Fruit fly (Drosophila melanogaster) whole organism, embryonic: Measurements from ENCODE around the gene CG3604.
A peak's percentile ranks its signal among the peaks of the same experiment; 100 is the strongest.

ENCODE experiments used
- Adf1 ChIP-seq: fragments of 200-800 bp; sonication (Bioruptor generic); IDR thresholded peaks from 2 replicates; pipeline ENCODE4 v1.3.6; 2022; ENCODE audit warnings: missing biosample characterization, missing genetic modification characterization
- CG11093 ChIP-seq: fragments of 200-800 bp; sonication (Bioruptor generic); IDR thresholded peaks from 3 replicates; pipeline ENCODE4 v1.3.6; 2022; ENCODE audit warnings: missing biosample characterization, missing genetic modification characterization
- CG11695 ChIP-seq: fragments of 200-800 bp; sonication (Bioruptor generic); IDR thresholded peaks from 3 replicates; pipeline ENCODE4 v1.3.6; 2022; ENCODE audit warnings: missing biosample characterization, missing genetic modification characterization
- CG12769 ChIP-seq: fragments of 200-800 bp; sonication (Bioruptor generic); optimal IDR thresholded peaks from 2 replicates; lab custom pipeline; 2019; ENCODE audit warnings: missing biosample characterization, mild to moderate bottlenecking, missing genetic modification characterization, moderate library complexity
- CG12942 ChIP-seq: fragments of 200-800 bp; sonication (Bioruptor generic); optimal IDR thresholded peaks from 3 replicates; lab custom pipeline; 2016; ENCODE audit warnings: missing biosample characterization, missing genetic modification characterization
- CG13287 ChIP-seq: fragments of 200-800 bp; sonication (Bioruptor generic); IDR thresholded peaks from 2 replicates; pipeline ENCODE4 v1.3.6; 2022; ENCODE audit warnings: missing biosample characterization, missing genetic modification characterization; ENCODE audit not compliant: partially characterized antibody
- CG15514 ChIP-seq: fragments of 200-800 bp; sonication (Bioruptor generic); optimal IDR thresholded peaks from 3 replicates; lab custom pipeline; 2017; ENCODE audit warnings: missing biosample characterization, missing genetic modification characterization, mild to moderate bottlenecking, moderate library complexity, missing genetic modification reagents
- CG17829 ChIP-seq: fragments of 200-800 bp; optimal IDR thresholded peaks from 2 replicates; lab custom pipeline; 2019; ENCODE audit warnings: missing biosample characterization, mild to moderate bottlenecking, missing genetic modification characterization, moderate library complexity
- CG2120 ChIP-seq: fragments of 200-800 bp; sonication (Bioruptor generic); optimal IDR thresholded peaks from 3 replicates; lab custom pipeline; 2016; ENCODE audit warnings: missing biosample characterization, missing genetic modification characterization
- CG2678 ChIP-seq: fragments of 200-800 bp; sonication (Bioruptor generic); optimal IDR thresholded peaks from 3 replicates; lab custom pipeline; 2019; ENCODE audit warnings: missing biosample characterization, mild to moderate bottlenecking, missing genetic modification characterization, moderate library complexity
- CG3281 ChIP-seq: fragments of 200-800 bp; sonication (Bioruptor generic); optimal IDR thresholded peaks from 3 replicates; lab custom pipeline; 2017; ENCODE audit warnings: missing biosample characterization, mild to moderate bottlenecking, missing genetic modification characterization
- CG34376 ChIP-seq: fragments of 200-800 bp; sonication (Bioruptor generic); optimal IDR thresholded peaks from 2 replicates; lab custom pipeline; 2018; ENCODE audit warnings: missing biosample characterization, mild to moderate bottlenecking, missing genetic modification characterization
- CG3726 ChIP-seq: fragments of 200-800 bp; sonication (Bioruptor generic); IDR thresholded peaks from 3 replicates; pipeline ENCODE4, ENCODE4 v1.3.6; 2022; ENCODE audit warnings: missing biosample characterization, missing genetic modification characterization
- CG8359 ChIP-seq: fragments of 200-800 bp; sonication (Bioruptor generic); optimal IDR thresholded peaks from 2 replicates; lab custom pipeline; 2017; ENCODE audit warnings: missing biosample characterization, mild to moderate bottlenecking, missing genetic modification characterization, borderline replicate concordance
- CG8765 ChIP-seq: fragments of 200-800 bp; sonication (Bioruptor generic); IDR thresholded peaks from 2 replicates; pipeline ENCODE4 v1.3.6; 2022; ENCODE audit warnings: missing biosample characterization, missing genetic modification characterization
- CG9932 ChIP-seq: fragments of 200-800 bp; sonication (Bioruptor generic); IDR thresholded peaks from 2 replicates; pipeline ENCODE4 v1.3.6; 2022; ENCODE audit warnings: missing biosample characterization, missing genetic modification characterization
- CrebB ChIP-seq: fragments of 200-800 bp; sonication (Bioruptor generic); optimal IDR thresholded peaks from 3 replicates; lab custom pipeline; 2018; ENCODE audit warnings: missing biosample characterization, mild to moderate bottlenecking, missing genetic modification characterization
- D19B ChIP-seq: fragments of 200-800 bp; sonication (Bioruptor generic); optimal IDR thresholded peaks from 2 replicates; lab custom pipeline; 2017; ENCODE audit warnings: missing biosample characterization, mild to moderate bottlenecking, missing genetic modification characterization
- Deaf1 ChIP-seq: fragments of 200-800 bp; optimal IDR thresholded peaks from 3 replicates; lab custom pipeline; 2019; ENCODE audit warnings: missing biosample characterization, mild to moderate bottlenecking, missing genetic modification characterization, moderate library complexity
- Drgx ChIP-seq: fragments of 200-800 bp; sonication (Bioruptor generic); IDR thresholded peaks from 2 replicates; pipeline ENCODE4 v1.3.6; 2022; ENCODE audit warnings: missing biosample characterization, missing genetic modification characterization
- Fer1 ChIP-seq: fragments of 200-800 bp; sonication (Bioruptor generic); optimal IDR thresholded peaks from 2 replicates; lab custom pipeline; 2017; ENCODE audit warnings: missing biosample characterization, mild to moderate bottlenecking, missing genetic modification characterization
- H2.0 ChIP-seq: fragments of 200-800 bp; sonication (Bioruptor generic); IDR thresholded peaks from 2 replicates; pipeline ENCODE4 v1.3.6; 2022; ENCODE audit warnings: missing biosample characterization, missing genetic modification characterization
- Hand ChIP-seq: fragments of 200-800 bp; sonication (Bioruptor generic); optimal IDR thresholded peaks from 2 replicates; lab custom pipeline; 2017; ENCODE audit warnings: mild to moderate bottlenecking, missing biosample characterization, missing genetic modification reagents, missing genetic modification characterization
- Hmr ChIP-seq: fragments of 200-800 bp; sonication (Bioruptor generic); optimal IDR thresholded peaks from 3 replicates; lab custom pipeline; 2017; ENCODE audit warnings: mild to moderate bottlenecking, missing biosample characterization, missing genetic modification reagents, missing genetic modification characterization
- Hr51 ChIP-seq, 2 experiments: fragments of 200-800 bp; sonication (Bioruptor generic); optimal IDR thresholded peaks; 2 replicates in 1 of 2; 3 replicates in 1 of 2; lab custom pipeline; 2016 to 2018; ENCODE audit warnings: missing biosample characterization in 2 of 2, missing genetic modification characterization in 2 of 2, mild to moderate bottlenecking in 1 of 2, moderate library complexity in 1 of 2
- Jarid2 ChIP-seq: fragments of 200-800 bp; sonication (Bioruptor generic); optimal IDR thresholded peaks from 3 replicates; lab custom pipeline; 2017; ENCODE audit warnings: mild to moderate bottlenecking, missing biosample characterization, missing genetic modification reagents, missing genetic modification characterization
- Meics ChIP-seq: fragments of 200-800 bp; sonication (Bioruptor generic); optimal IDR thresholded peaks from 2 replicates; lab custom pipeline; 2017; ENCODE audit warnings: missing biosample characterization, mild to moderate bottlenecking, missing genetic modification characterization
- PHDP ChIP-seq: fragments of 200-800 bp; sonication (Bioruptor generic); optimal IDR thresholded peaks from 3 replicates; lab custom pipeline; 2018; ENCODE audit warnings: missing biosample characterization, mild to moderate bottlenecking, missing genetic modification characterization, moderate library complexity
- Pdp1 ChIP-seq, 2 experiments: fragments of 200-800 bp; sonication (Bioruptor generic); optimal IDR thresholded peaks; 3 replicates each; lab custom pipeline; 2016; ENCODE audit warnings: missing biosample characterization in 2 of 2, missing genetic modification characterization in 2 of 2, mild to moderate bottlenecking in 1 of 2, moderate library complexity in 1 of 2
- Ptx1 ChIP-seq: fragments of 200-800 bp; sonication (Bioruptor generic); IDR thresholded peaks from 2 replicates; pipeline ENCODE4 v1.3.6; 2022; ENCODE audit warnings: missing biosample characterization, missing genetic modification characterization
- Rfx ChIP-seq: fragments of 200-800 bp; sonication (Bioruptor generic); IDR thresholded peaks from 2 replicates; pipeline ENCODE4 v1.3.6; 2022; ENCODE audit warnings: missing biosample characterization, missing genetic modification characterization
- abd-A ChIP-seq: fragments of 200-800 bp; sonication (Bioruptor generic); optimal IDR thresholded peaks from 3 replicates; lab custom pipeline; 2019; ENCODE audit warnings: missing biosample characterization, mild to moderate bottlenecking, missing genetic modification characterization, moderate library complexity
- chn ChIP-seq: fragments of 200-800 bp; sonication (Bioruptor generic); optimal IDR thresholded peaks from 2 replicates; lab custom pipeline; 2016; ENCODE audit warnings: missing biosample characterization, missing genetic modification characterization
- corto ChIP-seq: fragments of 200-800 bp; sonication (Bioruptor generic); optimal IDR thresholded peaks from 2 replicates; lab custom pipeline; 2016; ENCODE audit warnings: missing biosample characterization, mild to moderate bottlenecking, missing genetic modification characterization, moderate library complexity
- crol ChIP-seq: fragments of 200-800 bp; sonication (Bioruptor generic); IDR thresholded peaks from 2 replicates; pipeline ENCODE4 v1.3.6; 2022; ENCODE audit warnings: missing biosample characterization, missing genetic modification characterization
- cwo ChIP-seq: fragments of 200-800 bp; sonication (Bioruptor generic); optimal IDR thresholded peaks from 3 replicates; lab custom pipeline; 2017; ENCODE audit warnings: missing biosample characterization, missing genetic modification characterization, mild to moderate bottlenecking, moderate library complexity, missing genetic modification reagents
- eve ChIP-seq, 2 experiments: fragments of >200 bp; optimal IDR thresholded peaks; 2 replicates each; lab custom pipeline; 2017; ENCODE audit warnings: missing biosample characterization in 2 of 2, missing genetic modification characterization in 2 of 2
- gfzf ChIP-seq: fragments of 200-800 bp; sonication (Bioruptor generic); optimal IDR thresholded peaks from 2 replicates; lab custom pipeline; 2016; ENCODE audit warnings: missing biosample characterization, mild to moderate bottlenecking, missing genetic modification characterization, moderate library complexity
- kay ChIP-seq: fragments of 200-800 bp; sonication (Bioruptor generic); optimal IDR thresholded peaks from 2 replicates; lab custom pipeline; 2016; ENCODE audit warnings: missing biosample characterization, missing genetic modification characterization
- lilli ChIP-seq: fragments of 200-800 bp; sonication (Bioruptor generic); optimal IDR thresholded peaks from 3 replicates; lab custom pipeline; 2016; ENCODE audit warnings: missing biosample characterization, missing genetic modification characterization
- nom ChIP-seq: fragments of 200-800 bp; sonication (Bioruptor generic); optimal IDR thresholded peaks from 2 replicates; lab custom pipeline; 2017; ENCODE audit warnings: missing biosample characterization, missing genetic modification characterization, mild to moderate bottlenecking, moderate library complexity, missing genetic modification reagents
- onecut ChIP-seq: fragments of 200-800 bp; sonication (Bioruptor generic); IDR thresholded peaks from 2 replicates; pipeline ENCODE4 v1.3.6; 2022; ENCODE audit warnings: missing biosample characterization, missing genetic modification characterization
- row ChIP-seq: fragments of 200-800 bp; sonication (Bioruptor generic); IDR thresholded peaks from 3 replicates; pipeline ENCODE4 v1.3.6; 2022; ENCODE audit warnings: missing biosample characterization, missing genetic modification characterization
- vnd ChIP-seq: fragments of 200-800 bp; sonication (Bioruptor generic); IDR thresholded peaks from 3 replicates; pipeline ENCODE4 v1.3.6; 2022; ENCODE audit warnings: missing biosample characterization, missing genetic modification characterization; ENCODE audit not compliant: partially characterized antibody
- vvl ChIP-seq: fragments of 200-800 bp; sonication (Bioruptor generic); IDR thresholded peaks from 2 replicates; pipeline ENCODE4 v1.3.6; 2022; ENCODE audit warnings: missing biosample characterization, missing genetic modification characterization

CG3604 gene

dm6 chr2L:3711665-3712064 lies 14.0 kb upstream of the CG3604 start, which contains the start of gene cutlet (continued):
- peak in 1 of 2 experiments; percentile 27 for TF ChIP-seq eve (GFP tag; optimal IDR thresholded peaks at IDR 0.05; lab: Kevin White, UChicago)
- TF ChIP-seq vvl (GFP tag; lab: Robert Waterston, UW), result 0 out of 2 replicates have a peak, but pooled peaks have one; percentile 23
- TF ChIP-seq Meics (GFP tag; lab: Kevin White, UChicago), result peak; percentile 40
- TF ChIP-seq gfzf (GFP tag; lab: Kevin White, UChicago), result peak; percentile 25
- no peak for TF ChIP-seq kay (GFP tag; lab: Kevin White, UChicago)

DNA sequence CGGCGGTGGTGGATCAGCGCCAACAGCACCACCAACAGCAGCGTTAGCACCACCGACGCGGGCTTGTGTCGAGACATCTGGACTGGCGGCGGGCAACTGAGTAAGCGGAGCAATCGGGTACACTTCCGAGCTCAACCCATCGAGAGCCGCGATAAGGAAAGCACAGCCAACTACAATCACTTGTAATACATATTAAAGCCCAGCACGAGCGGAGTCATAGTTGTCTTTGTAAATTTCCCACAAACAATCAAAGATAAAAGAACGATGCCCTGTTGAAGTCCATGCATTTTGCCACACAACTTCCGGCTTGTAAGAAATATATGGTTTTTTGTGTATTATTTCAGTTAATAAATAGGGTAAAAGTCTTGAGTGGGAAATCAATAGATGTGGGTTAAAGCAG lies 9.3 kb upstream of the CG3604 start, which contains the start of gene CG31777:
Gene CG31777, minus strand, starts transcription at position 101 of the 400 bp plus-strand sequence.
- no peak for TF ChIP-seq crol (GFP tag; lab: Robert Waterston, UW)
- TF ChIP-seq vnd (GFP tag; lab: Robert Waterston, UW), result 0 out of 3 replicates have a peak, but pooled peaks have one; percentile 8
- TF ChIP-seq Deaf1 (tag; lab: Kevin White, UChicago), result peak; percentile 34
- no peak for TF ChIP-seq Jarid2 (GFP tag; lab: Kevin White, UChicago)
- no peak for TF ChIP-seq CG13287 (GFP tag; lab: Robert Waterston, UW)

dm6 chr2L:3705438-3705921 lies 7.8 kb upstream of the CG3604 start, which contains the start of gene CG31778:
TSS of gene CG31778 (minus strand) at chr2L:3705488.
- TF ChIP-seq Hr51 (GFP tag; optimal IDR thresholded peaks at IDR 0.05; lab: Kevin White, UChicago) (peak in 1 of 2 experiments; percentile 4), CG34376 (GFP tag; lab: Kevin White, UChicago) (peak; percentile 55), corto (GFP tag; lab: Kevin White, UChicago) (peak; percentile 49), CG17829 (tag; lab: Kevin White, UChicago) (no peak), CG2678 (tag; lab: Kevin White, UChicago) (peak; percentile 41), CG2120 (peak; percentile 56), vvl (GFP tag; lab: Robert Waterston, UW) (no peak), CG11695 (GFP tag; lab: Robert Waterston, UW) (0 out of 3 replicates have a peak, but pooled peaks have one; percentile 43), CG12942 (GFP tag; lab: Kevin White, UChicago) (no peak), lilli (peak; percentile 10), CG11093 (GFP tag; lab: Robert Waterston, UW) (no peak), cwo (GFP tag; lab: Kevin White, UChicago) (peak; percentile 25), CG3726 (GFP tag; lab: Robert Waterston, UW) (no peak), row (GFP tag; lab: Robert Waterston, UW) (peak; percentile 59), CG8359 (GFP tag; lab: Kevin White, UChicago) (no peak), abd-A (no peak), Hmr (GFP tag; lab: Kevin White, UChicago) (peak; percentile 12), Pdp1 (GFP tag; optimal IDR thresholded peaks at IDR 0.05; lab: Kevin White, UChicago) (no peak), CG3281 (GFP tag; lab: Kevin White, UChicago) (no peak), CG12769 (tag; lab: Kevin White, UChicago) (peak; percentile 35), PHDP (tag; lab: Kevin White, UChicago) (peak; percentile 25), Ptx1 (GFP tag; lab: Robert Waterston, UW) (peak; percentile 35; the same call in 1 of the 2 replicates), Drgx (GFP tag; lab: Robert Waterston, UW) (peak; percentile 71), Hand (GFP tag; lab: Kevin White, UChicago) (no peak), chn (GFP tag; lab: Kevin White, UChicago) (no peak), CG8765 (GFP tag; lab: Robert Waterston, UW) (no peak), CG9932 (no peak), H2.0 (GFP tag; lab: Robert Waterston, UW) (0 out of 2 replicates have a peak, but pooled peaks have one; percentile 19), D19B (GFP tag; lab: Kevin White, UChicago) (no peak), onecut (no peak), CG15514 (peak; percentile 5), Adf1 (GFP tag; lab: Robert Waterston, UW) (peak; percentile 47; the same call in 1 of the 2 replicates), nom (peak; percentile 68), Fer1 (GFP tag; lab: Kevin White, UChicago) (peak; percentile 22), Rfx (peak; percentile 62), CrebB (no peak)
